Worm (Caenorhabditis elegans) whole organism, late embryonic: ENCODE results near the gene srh-75.

Experiments
- F13H6.1 ChIP-seq: sonication (generic microtip); optimal IDR thresholded peaks from 2 replicates; lab custom pipeline; 2016; ENCODE audit warnings: missing genetic modification characterization, missing compliant biosample characterization
- ceh-2 ChIP-seq: sonication (generic microtip); optimal IDR thresholded peaks from 2 replicates; lab custom pipeline; 2016; ENCODE audit warnings: missing genotype, missing genetic modification characterization, missing compliant biosample characterization
- nfya-1 ChIP-seq: sonication (generic microtip); optimal IDR thresholded peaks from 2 replicates; lab custom pipeline; 2017; ENCODE audit warnings: missing genetic modification characterization, mild to moderate bottlenecking, missing compliant biosample characterization, antibody characterized with exemption, moderate library complexity
- unc-55 ChIP-seq: sonication (generic microtip); optimal IDR thresholded peaks from 2 replicates; lab custom pipeline; 2017; ENCODE audit warnings: missing biosample characterization, missing genetic modification reagents, missing genetic modification characterization

- TF ChIP-seq unc-55 (GFP tag; lab: Kevin White, UChicago) (no peak), nfya-1 (tag; lab: Kevin White, UChicago) (no peak), F13H6.1 (tag; lab: Kevin White, UChicago) (no peak), ceh-2 (tag; lab: Kevin White, UChicago) (no peak)
Measured at ce11 chrV:11094698-11095097, 37.8 kb upstream of the srh-75 start.
